Worm (Caenorhabditis elegans): Measurements from ENCODE around the gene M163.9.

DNA sequence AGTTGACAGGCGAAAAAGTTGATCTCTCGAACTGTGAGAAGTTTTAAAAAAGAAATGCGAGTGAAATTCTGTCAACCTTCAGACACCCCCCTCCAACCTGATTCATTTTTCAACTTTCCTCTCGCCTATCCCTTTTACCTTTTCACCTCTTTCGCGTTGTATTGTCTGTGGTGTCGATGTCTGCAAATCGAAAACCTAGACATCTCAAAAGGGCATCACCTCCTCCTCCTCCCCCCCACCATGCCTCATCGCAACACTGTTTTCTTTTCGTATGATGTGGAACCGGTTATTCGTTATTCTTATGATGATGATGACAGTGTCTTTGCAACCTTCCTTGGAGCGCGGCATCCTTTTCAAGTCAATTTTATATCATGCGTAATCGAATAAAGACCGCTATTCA is 38.6 kb downstream of the M163.9 start:
- TF ChIP-seq sptf-2 (GFP tag; optimal IDR thresholded peaks at IDR 0.05) = no peak
- no peak for TF ChIP-seq rec-8 (tag; optimal IDR thresholded peaks at IDR 0.05)
- TF ChIP-seq B0336.3 (GFP tag; IDR thresholded peaks at IDR 0.05) = no peak
- TF ChIP-seq dpff-1 (tag; optimal IDR thresholded peaks at IDR 0.05) = no peak
- no peak for TF ChIP-seq ama-1 (optimal IDR thresholded peaks at IDR 0.05)
- no peak for TF ChIP-seq ama-1 (GFP tag; optimal IDR thresholded peaks at IDR 0.05)
- TF ChIP-seq madf-6 (GFP tag; IDR thresholded peaks at IDR 0.05) = no peak
- TF ChIP-seq nfya-2 (GFP tag; IDR thresholded peaks at IDR 0.05) = no peak
- no peak for TF ChIP-seq T07F8.4 (tag; optimal IDR thresholded peaks at IDR 0.05)
- no peak for TF ChIP-seq ets-4 (GFP tag; optimal IDR thresholded peaks at IDR 0.05)
- no peak for TF ChIP-seq ZK185.1 (tag; optimal IDR thresholded peaks at IDR 0.05; ENCODE audit: poor library complexity, severe bottlenecking)
- TF ChIP-seq nfya-1 (tag; optimal IDR thresholded peaks at IDR 0.05; ENCODE audit: borderline replicate concordance, insufficient read depth) = no peak
- no peak for TF ChIP-seq mxl-1 (tag; optimal IDR thresholded peaks at IDR 0.05)
- TF ChIP-seq snpc-4 (GFP tag; optimal IDR thresholded peaks at IDR 0.05) = no peak
- TF ChIP-seq snpc-4 (tag; optimal IDR thresholded peaks at IDR 0.05) = no peak

All from whole organism, young adult.